Fruit fly (Drosophila melanogaster) Kc167 (cell line): ENCODE measurements around the gene CycE.

ENCODE experiments used
- Myc ChIP-seq: fragments of >200 bp; optimal IDR thresholded peaks from 2 replicates; lab custom pipeline; 2017; ENCODE audit warnings: missing external identifiers
- Sin3A ChIP-seq: fragments of >200 bp; optimal IDR thresholded peaks from 2 replicates; lab custom pipeline; 2018; ENCODE audit warnings: missing external identifiers
- h ChIP-seq: fragments of >200 bp; optimal IDR thresholded peaks from 3 replicates; lab custom pipeline; 2018; ENCODE audit warnings: missing external identifiers
- insv ChIP-seq: fragments of >200 bp; optimal IDR thresholded peaks from 3 replicates; lab custom pipeline; 2018; ENCODE audit warnings: missing external identifiers
- psq ChIP-seq: fragments of >200 bp; optimal IDR thresholded peaks from 2 replicates; lab custom pipeline; 2017; ENCODE audit warnings: missing external identifiers
- ttk ChIP-seq: sonication (Bioruptor generic); optimal IDR thresholded peaks from 2 replicates; lab custom pipeline; 2017; ENCODE audit warnings: missing external identifiers

Gene CycE

dm6 chr2L:15760666-15761065 lies 12.7 kb upstream of the CycE start:
- TF ChIP-seq psq (lab: Kevin White, UChicago) (no peak), h (no peak), insv (no peak), Sin3A (lab: Kevin White, UChicago) (no peak), ttk (lab: Kevin White, UChicago) (no peak), Myc (lab: Kevin White, UChicago) (no peak)

- no peak for TF ChIP-seq Sin3A (lab: Kevin White, UChicago)
- TF ChIP-seq ttk (lab: Kevin White, UChicago): no peak
- TF ChIP-seq insv: no peak
- no peak for TF ChIP-seq psq (lab: Kevin White, UChicago)
- no peak for TF ChIP-seq h
- no peak for TF ChIP-seq Myc (lab: Kevin White, UChicago)
Measured at dm6 chr2L:15752096-15752495, 4.1 kb upstream of the CycE start, which contains the start of gene Mtr4. Gene Mtr4, plus strand, starts transcription at chr2L:15752263.

- TF ChIP-seq insv: no peak
- no peak for TF ChIP-seq Myc (lab: Kevin White, UChicago)
- no peak for TF ChIP-seq ttk (lab: Kevin White, UChicago)
Measured at dm6 chr2L:15751259-15751555, 3.3 kb upstream of the CycE start.

dm6 chr2L:15750523-15751258 lies 2.7 kb upstream of the CycE start, which contains the start of gene ND-B17:
Gene ND-B17, minus strand, starts transcription at chr2L:15751078.
- TF ChIP-seq psq (lab: Kevin White, UChicago) (no peak), insv (no peak), ttk (lab: Kevin White, UChicago) (no peak), Myc (lab: Kevin White, UChicago) (no peak), Sin3A (lab: Kevin White, UChicago) (no peak), h (no peak)

dm6 chr2L:15749313-15749712 lies 1.4 kb upstream of the CycE start:
- TF ChIP-seq Sin3A (lab: Kevin White, UChicago): no peak
- TF ChIP-seq Myc (lab: Kevin White, UChicago): no peak

dm6 chr2L:15748261-15748553 lies 257 bp upstream of the CycE start:
- TF ChIP-seq insv (no peak), Myc (lab: Kevin White, UChicago) (no peak), psq (lab: Kevin White, UChicago) (no peak), Sin3A (lab: Kevin White, UChicago) (no peak), ttk (lab: Kevin White, UChicago) (no peak), h (no peak)

- TF ChIP-seq insv: no peak
- TF ChIP-seq psq (lab: Kevin White, UChicago): no peak
- no peak for TF ChIP-seq ttk (lab: Kevin White, UChicago)
- no peak for TF ChIP-seq Myc (lab: Kevin White, UChicago)
- TF ChIP-seq Sin3A (lab: Kevin White, UChicago): no peak
- TF ChIP-seq h: no peak
Measured at dm6 chr2L:15746600-15747393, 1.2 kb downstream of the CycE start.

- TF ChIP-seq Sin3A (lab: Kevin White, UChicago) (no peak), h (no peak), ttk (lab: Kevin White, UChicago) (no peak), Myc (lab: Kevin White, UChicago) (no peak), psq (lab: Kevin White, UChicago) (no peak), insv (no peak)
Measured at dm6 chr2L:15745989-15746388, 2.0 kb downstream of the CycE start.

dm6 chr2L:15745036-15745854 lies 2.7 kb downstream of the CycE start:
- TF ChIP-seq Sin3A (lab: Kevin White, UChicago): no peak
- TF ChIP-seq psq (lab: Kevin White, UChicago): peak; percentile 49

dm6 chr2L:15743578-15743977 lies 4.4 kb downstream of the CycE start:
- TF ChIP-seq psq (lab: Kevin White, UChicago): no peak
- TF ChIP-seq Myc (lab: Kevin White, UChicago): no peak
- TF ChIP-seq ttk (lab: Kevin White, UChicago): no peak
- no peak for TF ChIP-seq insv
- TF ChIP-seq Sin3A (lab: Kevin White, UChicago): no peak
- no peak for TF ChIP-seq h

dm6 chr2L:15742976-15743375 lies 5.0 kb downstream of the CycE start:
- TF ChIP-seq Sin3A (lab: Kevin White, UChicago) (no peak), psq (lab: Kevin White, UChicago) (no peak), h (no peak)

dm6 chr2L:15741418-15741817 lies 6.5 kb downstream of the CycE start:
- no peak for TF ChIP-seq psq (lab: Kevin White, UChicago)
- TF ChIP-seq Myc (lab: Kevin White, UChicago): no peak
- TF ChIP-seq insv: no peak
